Fruit fly (Drosophila melanogaster) whole organism, embryonic: ENCODE data around the gene CG17982.

ENCODE experiments used
- Antp ChIP-seq: fragments of 200-800 bp; sonication (Bioruptor generic); optimal IDR thresholded peaks from 3 replicates; lab custom pipeline; 2016; ENCODE audit warnings: missing biosample characterization, missing genetic modification characterization
- CG10274 ChIP-seq: fragments of 200-800 bp; sonication (Bioruptor generic); optimal IDR thresholded peaks from 3 replicates; lab custom pipeline; 2017; ENCODE audit warnings: missing biosample characterization, mild to moderate bottlenecking, missing genetic modification characterization
- CG10366 ChIP-seq: fragments of 200-800 bp; sonication (Bioruptor generic); IDR thresholded peaks from 2 replicates; pipeline ENCODE4 v1.3.6; 2022; ENCODE audit warnings: missing biosample characterization, missing genetic modification characterization
- CG10543 ChIP-seq: fragments of 200-800 bp; sonication (Bioruptor generic); optimal IDR thresholded peaks from 3 replicates; lab custom pipeline; 2017; ENCODE audit warnings: missing biosample characterization, mild to moderate bottlenecking, missing genetic modification characterization, moderate library complexity
- CG10565 ChIP-seq: fragments of 200-800 bp; sonication (Bioruptor generic); optimal IDR thresholded peaks from 3 replicates; lab custom pipeline; 2016; ENCODE audit warnings: missing biosample characterization, mild to moderate bottlenecking, missing genetic modification characterization
- CG13894 ChIP-seq: fragments of 200-800 bp; sonication (Bioruptor generic); optimal IDR thresholded peaks from 3 replicates; lab custom pipeline; 2018; ENCODE audit warnings: missing biosample characterization, mild to moderate bottlenecking, missing genetic modification characterization, moderate library complexity
- CG14014 ChIP-seq: fragments of 200-800 bp; sonication (Bioruptor generic); IDR thresholded peaks from 2 replicates; pipeline ENCODE4 v1.3.6; 2022; ENCODE audit warnings: missing biosample characterization, missing genetic modification characterization
- CG15514 ChIP-seq: fragments of 200-800 bp; sonication (Bioruptor generic); optimal IDR thresholded peaks from 3 replicates; lab custom pipeline; 2017; ENCODE audit warnings: missing biosample characterization, missing genetic modification characterization, mild to moderate bottlenecking, moderate library complexity, missing genetic modification reagents
- CG1647 ChIP-seq: fragments of 200-800 bp; sonication (Bioruptor generic); optimal IDR thresholded peaks from 3 replicates; lab custom pipeline; 2016; ENCODE audit warnings: missing biosample characterization, missing genetic modification characterization
- CG2202 ChIP-seq: fragments of 200-800 bp; sonication (Bioruptor generic); optimal IDR thresholded peaks from 2 replicates; lab custom pipeline; 2018; ENCODE audit warnings: missing biosample characterization, mild to moderate bottlenecking, missing genetic modification characterization
- CG3163 ChIP-seq: fragments of 200-800 bp; sonication (Bioruptor generic); optimal IDR thresholded peaks from 3 replicates; lab custom pipeline; 2016; ENCODE audit warnings: missing biosample characterization, missing genetic modification characterization
- CG4360 ChIP-seq: fragments of 200-800 bp; sonication (Bioruptor generic); IDR thresholded peaks from 2 replicates; pipeline ENCODE4 v1.3.6; 2022; ENCODE audit warnings: missing biosample characterization, missing genetic modification characterization
- CG4730 ChIP-seq: fragments of 200-800 bp; sonication (Bioruptor generic); IDR thresholded peaks from 2 replicates; pipeline ENCODE4 v1.3.6; 2022; ENCODE audit warnings: missing biosample characterization, missing genetic modification characterization
- CG4854 ChIP-seq: fragments of 200-800 bp; sonication (Bioruptor generic); optimal IDR thresholded peaks from 2 replicates; lab custom pipeline; 2016; ENCODE audit warnings: missing biosample characterization, missing genetic modification characterization, inconsistent platforms
- CG7372 ChIP-seq: fragments of 200-800 bp; sonication (Bioruptor generic); IDR thresholded peaks from 2 replicates; pipeline ENCODE4 v1.3.6; 2022; ENCODE audit warnings: missing biosample characterization, missing genetic modification characterization
- CG7745 ChIP-seq: fragments of 200-800 bp; sonication (Bioruptor generic); optimal IDR thresholded peaks from 2 replicates; lab custom pipeline; 2018; ENCODE audit warnings: missing biosample characterization, mild to moderate bottlenecking, missing genetic modification characterization, moderate library complexity
- CG8089 ChIP-seq: fragments of 200-800 bp; sonication (Bioruptor generic); optimal IDR thresholded peaks from 3 replicates; lab custom pipeline; 2016; ENCODE audit warnings: missing biosample characterization, missing genetic modification characterization
- CG8478 ChIP-seq: fragments of >200 bp; optimal IDR thresholded peaks from 2 replicates; lab custom pipeline; 2018
- CG8944 ChIP-seq: fragments of 200-800 bp; sonication (Bioruptor generic); optimal IDR thresholded peaks from 3 replicates; lab custom pipeline; 2016; ENCODE audit warnings: missing biosample characterization, missing genetic modification characterization
- CG9437 ChIP-seq: fragments of 200-800 bp; sonication (Bioruptor generic); optimal IDR thresholded peaks from 2 replicates; lab custom pipeline; 2018; ENCODE audit warnings: missing biosample characterization, mild to moderate bottlenecking, missing genetic modification characterization
- CoRest ChIP-seq: fragments of 200-800 bp; sonication (Bioruptor generic); optimal IDR thresholded peaks from 3 replicates; lab custom pipeline; 2018; ENCODE audit warnings: missing biosample characterization, mild to moderate bottlenecking, missing genetic modification characterization, moderate library complexity
- Dbx ChIP-seq: fragments of 200-800 bp; sonication (Bioruptor generic); IDR thresholded peaks from 3 replicates; pipeline ENCODE4 v1.3.6; 2022; ENCODE audit warnings: missing biosample characterization, missing genetic modification characterization
- Deaf1 ChIP-seq: fragments of 200-800 bp; optimal IDR thresholded peaks from 3 replicates; lab custom pipeline; 2019; ENCODE audit warnings: missing biosample characterization, mild to moderate bottlenecking, missing genetic modification characterization, moderate library complexity
- E2f2 ChIP-seq: fragments of 200-800 bp; sonication (Bioruptor generic); IDR thresholded peaks from 2 replicates; pipeline ENCODE4 v1.3.6; 2022; ENCODE audit warnings: missing biosample characterization, missing genetic modification characterization
- Eip74EF ChIP-seq, 2 experiments: fragments of 200-800 bp in 1 of 2; fragments of >200 bp in 1 of 2; sonication (Bioruptor generic) in 1 of 2; optimal IDR thresholded peaks; 2 replicates each; lab custom pipeline; 2017 to 2019; ENCODE audit warnings: missing biosample characterization in 2 of 2, missing genetic modification characterization in 2 of 2, mild to moderate bottlenecking in 1 of 2, moderate library complexity in 1 of 2
- Elba2 ChIP-seq: fragments of 200-800 bp; sonication (Bioruptor generic); optimal IDR thresholded peaks from 3 replicates; lab custom pipeline; 2016; ENCODE audit warnings: missing biosample characterization, missing genetic modification characterization
- Gug ChIP-seq: fragments of 200-800 bp; sonication (Bioruptor generic); IDR thresholded peaks from 4 replicates; pipeline ENCODE4 v1.3.6; 2022; ENCODE audit warnings: missing biosample characterization, missing genetic modification characterization
- HLH4C ChIP-seq: fragments of 200-800 bp; sonication (Bioruptor generic); IDR thresholded peaks from 3 replicates; pipeline ENCODE4 v1.3.6; 2022; ENCODE audit warnings: missing biosample characterization, missing genetic modification characterization; ENCODE audit not compliant: partially characterized antibody
- Hmx ChIP-seq: fragments of 200-800 bp; sonication (Bioruptor generic); optimal IDR thresholded peaks from 2 replicates; lab custom pipeline; 2016; ENCODE audit warnings: missing biosample characterization, missing genetic modification characterization
- Hr51 ChIP-seq, 2 experiments: fragments of 200-800 bp; sonication (Bioruptor generic); optimal IDR thresholded peaks; 2 replicates in 1 of 2; 3 replicates in 1 of 2; lab custom pipeline; 2016 to 2018; ENCODE audit warnings: missing biosample characterization in 2 of 2, missing genetic modification characterization in 2 of 2, mild to moderate bottlenecking in 1 of 2, moderate library complexity in 1 of 2
- Mad ChIP-seq: fragments of 200-800 bp; sonication (Bioruptor generic); optimal IDR thresholded peaks from 2 replicates; lab custom pipeline; 2016; ENCODE audit warnings: missing biosample characterization, missing genetic modification characterization
- Mrtf ChIP-seq: fragments of 200-800 bp; sonication (Bioruptor generic); IDR thresholded peaks from 3 replicates; pipeline ENCODE4 v1.3.6; 2022; ENCODE audit warnings: missing biosample characterization, missing genetic modification characterization
- Rx ChIP-seq: fragments of 200-800 bp; sonication (Bioruptor generic); IDR thresholded peaks from 2 replicates; pipeline ENCODE4 v1.3.6; 2022; ENCODE audit warnings: missing biosample characterization, missing genetic modification characterization
- Sry-β ChIP-seq: fragments of 200-800 bp; sonication (Bioruptor generic); optimal IDR thresholded peaks from 2 replicates; lab custom pipeline; 2018; ENCODE audit warnings: missing biosample characterization, mild to moderate bottlenecking, missing genetic modification characterization, moderate library complexity
- Ssrp ChIP-seq: fragments of 200-800 bp; sonication (Bioruptor generic); optimal IDR thresholded peaks from 2 replicates; lab custom pipeline; 2018; ENCODE audit warnings: missing biosample characterization, mild to moderate bottlenecking, missing genetic modification characterization, moderate library complexity
- ato ChIP-seq: fragments of 200-800 bp; sonication (Bioruptor generic); IDR thresholded peaks from 2 replicates; pipeline ENCODE4 v1.3.6; 2022; ENCODE audit warnings: missing biosample characterization, missing genetic modification characterization; ENCODE audit not compliant: partially characterized antibody
- corto ChIP-seq: fragments of 200-800 bp; sonication (Bioruptor generic); optimal IDR thresholded peaks from 2 replicates; lab custom pipeline; 2016; ENCODE audit warnings: missing biosample characterization, mild to moderate bottlenecking, missing genetic modification characterization, moderate library complexity
- dpn ChIP-seq, 2 experiments: fragments of 200-800 bp; sonication (Bioruptor generic); optimal IDR thresholded peaks; 3 replicates each; lab custom pipeline; 2016; ENCODE audit warnings: missing biosample characterization in 2 of 2, missing genetic modification characterization in 2 of 2
- grau ChIP-seq: fragments of 200-800 bp; optimal IDR thresholded peaks from 3 replicates; lab custom pipeline; 2019; ENCODE audit warnings: missing biosample characterization, mild to moderate bottlenecking, missing genetic modification characterization, moderate library complexity
- gro ChIP-seq: fragments of 200-800 bp; sonication (Bioruptor generic); optimal IDR thresholded peaks from 2 replicates; lab custom pipeline; 2016; ENCODE audit warnings: missing biosample characterization, missing genetic modification characterization
- hkb ChIP-seq, 2 experiments: fragments of 200-800 bp in 1 of 2; fragments of >200 bp in 1 of 2; sonication (Bioruptor generic) in 1 of 2; IDR thresholded peaks in 1 of 2; optimal IDR thresholded peaks in 1 of 2; 2 replicates each; pipeline versions ENCODE4 v1.3.6 to Lab custom; 2017 to 2022; ENCODE audit warnings: missing biosample characterization in 1 of 2, missing genetic modification characterization in 1 of 2
- prd ChIP-seq, 3 experiments: fragments of >200 bp in 2 of 3; fragments of 200-800 bp in 1 of 3; sonication (Bioruptor generic) in 1 of 3; optimal IDR thresholded peaks in 2 of 3; IDR thresholded peaks in 1 of 3; 2 replicates in 2 of 3; 3 replicates in 1 of 3; pipeline versions ENCODE4 v1.3.6 to Lab custom; 2017 to 2022; ENCODE audit warnings: missing biosample characterization in 1 of 3, missing genetic modification characterization in 1 of 3
- pum ChIP-seq: fragments of 200-800 bp; sonication (Bioruptor generic); optimal IDR thresholded peaks from 2 replicates; lab custom pipeline; 2016; ENCODE audit warnings: missing biosample characterization, missing genetic modification characterization
- pzg ChIP-seq: fragments of 200-800 bp; sonication (Bioruptor generic); optimal IDR thresholded peaks from 3 replicates; lab custom pipeline; 2018; ENCODE audit warnings: missing biosample characterization, mild to moderate bottlenecking, missing genetic modification characterization, moderate library complexity
- schlank ChIP-seq: fragments of 200-800 bp; sonication (Bioruptor generic); optimal IDR thresholded peaks from 2 replicates; lab custom pipeline; 2018; ENCODE audit warnings: missing biosample characterization, mild to moderate bottlenecking, missing genetic modification characterization
- sens ChIP-seq: fragments of 200-800 bp; sonication (Bioruptor generic); peaks from one replicate; lab custom pipeline; 2016; ENCODE audit warnings: missing biosample characterization, missing genetic modification characterization
- so ChIP-seq: fragments of 200-800 bp; sonication (Bioruptor generic); IDR thresholded peaks from 3 replicates; pipeline ENCODE4 v1.3.6; 2022; ENCODE audit warnings: missing biosample characterization, missing genetic modification characterization
- unpg ChIP-seq: fragments of 200-800 bp; sonication (Bioruptor generic); optimal IDR thresholded peaks from 3 replicates; lab custom pipeline; 2018; ENCODE audit warnings: missing biosample characterization, mild to moderate bottlenecking, missing genetic modification characterization, moderate library complexity
- vfl ChIP-seq: fragments of 200-800 bp; sonication (Bioruptor generic); optimal IDR thresholded peaks from 2 replicates; lab custom pipeline; 2016; ENCODE audit warnings: missing biosample characterization, missing genetic modification characterization

Gene CG17982

DNA sequence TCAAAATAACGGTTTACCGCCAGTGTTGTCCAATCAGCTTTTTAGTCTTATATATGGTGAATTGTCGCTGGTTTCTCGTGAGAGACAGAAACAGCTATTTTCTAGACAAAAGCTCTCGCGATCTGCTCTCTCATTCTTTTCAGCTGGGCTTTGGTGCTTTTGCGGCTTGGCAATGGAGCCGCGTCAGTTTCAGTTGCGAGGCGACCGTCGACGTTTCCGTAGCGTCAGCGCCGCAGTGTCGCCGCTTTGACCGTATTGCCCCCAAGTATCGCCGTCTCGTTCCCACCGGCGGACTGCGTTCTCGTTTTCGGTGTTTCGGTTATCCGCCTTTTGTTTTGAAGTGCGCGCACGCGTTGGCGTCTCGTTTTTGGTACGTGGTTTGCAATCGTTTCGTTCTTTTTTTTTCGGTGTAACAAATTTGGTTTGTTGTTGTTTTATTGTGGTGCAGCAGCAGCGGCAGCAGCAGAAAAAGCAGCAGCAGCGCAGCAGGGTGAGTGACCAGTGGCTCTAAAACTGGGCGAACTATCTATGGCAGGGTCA, 49.5 kb upstream of the CG17982 start (continued):
- TF ChIP-seq Sry-β (GFP tag; lab: Kevin White, UChicago) = peak; percentile 91
- no peak for TF ChIP-seq CG10366 (GFP tag; lab: Robert Waterston, UW)
- 0 out of 2 replicates have a peak, but pooled peaks have one; percentile 28 for TF ChIP-seq CG14014 (GFP tag; lab: Robert Waterston, UW)
- TF ChIP-seq CG7372 (GFP tag; lab: Robert Waterston, UW) = no peak
- TF ChIP-seq CG7745 (tag; lab: Kevin White, UChicago) = no peak
- peak; percentile 19 for TF ChIP-seq Antp (GFP tag; lab: Kevin White, UChicago)
- no peak for TF ChIP-seq hkb (optimal IDR thresholded peaks at IDR 0.05; lab: Kevin White, UChicago)
- peak; percentile 48; the same call in 1 of the 2 replicates for TF ChIP-seq hkb (GFP tag; IDR thresholded peaks at IDR 0.05; lab: Robert Waterston, UW)
- TF ChIP-seq CG8478 (lab: Kevin White, UChicago) = no peak
- peak; percentile 7 for TF ChIP-seq CoRest
- TF ChIP-seq unpg = no peak
- peak in 1 of 2 experiments; percentile 29 for TF ChIP-seq Eip74EF (GFP tag; optimal IDR thresholded peaks at IDR 0.05; lab: Kevin White, UChicago)
- no peak for TF ChIP-seq Rx (GFP tag; lab: Robert Waterston, UW)
- no peak for TF ChIP-seq Hr51 (GFP tag; optimal IDR thresholded peaks at IDR 0.05; lab: Kevin White, UChicago)
- no peak for TF ChIP-seq vfl (GFP tag; lab: Kevin White, UChicago)
- TF ChIP-seq so = 0 out of 3 replicates have a peak, but pooled peaks have one; percentile 31
- no peak for TF ChIP-seq Hmx (GFP tag; lab: Kevin White, UChicago)
- no peak for TF ChIP-seq dpn (GFP tag; optimal IDR thresholded peaks at IDR 0.05; lab: Kevin White, UChicago)
- TF ChIP-seq ato (GFP tag; lab: Robert Waterston, UW) = no peak
- no peak for TF ChIP-seq CG2202 (tag; lab: Kevin White, UChicago)
- TF ChIP-seq schlank (tag; lab: Kevin White, UChicago) = no peak
- TF ChIP-seq CG13894 (tag; lab: Kevin White, UChicago) = no peak
- 0 out of 2 replicates have a peak, but pooled peaks have one; percentile 9 for TF ChIP-seq E2f2 (GFP tag; lab: Robert Waterston, UW)
- TF ChIP-seq Deaf1 (tag; lab: Kevin White, UChicago) = peak; percentile 54
- TF ChIP-seq CG1647 (GFP tag; lab: Kevin White, UChicago) = no peak
- TF ChIP-seq CG9437 (GFP tag; lab: Kevin White, UChicago) = no peak
- TF ChIP-seq Elba2 = no peak
- TF ChIP-seq grau (tag; lab: Kevin White, UChicago) = no peak
- TF ChIP-seq CG4854 (GFP tag; lab: Kevin White, UChicago) = no peak
- no peak for TF ChIP-seq CG10565 (GFP tag; lab: Kevin White, UChicago)
- TF ChIP-seq prd (optimal IDR thresholded peaks at IDR 0.05; lab: Kevin White, UChicago) = no peak
- TF ChIP-seq prd (GFP tag; IDR thresholded peaks at IDR 0.05; lab: Robert Waterston, UW) = no peak
- peak; percentile 30; the same call in 1 of the 3 replicates for TF ChIP-seq Dbx (GFP tag; lab: Robert Waterston, UW)
- no peak for TF ChIP-seq CG10274 (GFP tag; lab: Kevin White, UChicago)
- TF ChIP-seq pum (GFP tag; lab: Kevin White, UChicago) = no peak
- TF ChIP-seq CG8944 (GFP tag; lab: Kevin White, UChicago) = peak; percentile 4
- no peak for TF ChIP-seq Gug (GFP tag; lab: Robert Waterston, UW)
- TF ChIP-seq corto (GFP tag; lab: Kevin White, UChicago) = no peak
- TF ChIP-seq CG3163 (GFP tag; lab: Kevin White, UChicago) = peak; percentile 90
- TF ChIP-seq pzg (GFP tag; lab: Kevin White, UChicago) = no peak
- no peak for TF ChIP-seq Mrtf (GFP tag; lab: Robert Waterston, UW)
- no peak for TF ChIP-seq Ssrp (tag; lab: Kevin White, UChicago)
- peak; percentile 71 for TF ChIP-seq sens
- peak; percentile 67 for TF ChIP-seq CG4360
- TF ChIP-seq CG10543 = peak; percentile 59
- TF ChIP-seq CG8089 = no peak
- TF ChIP-seq CG15514 (GFP tag; lab: Kevin White, UChicago) = peak; percentile 52
- TF ChIP-seq HLH4C (GFP tag; lab: Robert Waterston, UW) = peak; percentile 50
- TF ChIP-seq CG4730 (GFP tag; lab: Robert Waterston, UW) = no peak
- TF ChIP-seq gro (GFP tag; lab: Kevin White, UChicago) = peak; percentile 30
- no peak for TF ChIP-seq Mad
